Fruit fly (Drosophila melanogaster): ENCODE results near the gene CG31882.

Gene CG31882

dm6 chr2L:9615561-9615960, 9.5 kb downstream of the CG31882 start:
- TF ChIP-seq noc (tag; optimal IDR thresholded peaks at IDR 0.05), result no peak

DNA sequence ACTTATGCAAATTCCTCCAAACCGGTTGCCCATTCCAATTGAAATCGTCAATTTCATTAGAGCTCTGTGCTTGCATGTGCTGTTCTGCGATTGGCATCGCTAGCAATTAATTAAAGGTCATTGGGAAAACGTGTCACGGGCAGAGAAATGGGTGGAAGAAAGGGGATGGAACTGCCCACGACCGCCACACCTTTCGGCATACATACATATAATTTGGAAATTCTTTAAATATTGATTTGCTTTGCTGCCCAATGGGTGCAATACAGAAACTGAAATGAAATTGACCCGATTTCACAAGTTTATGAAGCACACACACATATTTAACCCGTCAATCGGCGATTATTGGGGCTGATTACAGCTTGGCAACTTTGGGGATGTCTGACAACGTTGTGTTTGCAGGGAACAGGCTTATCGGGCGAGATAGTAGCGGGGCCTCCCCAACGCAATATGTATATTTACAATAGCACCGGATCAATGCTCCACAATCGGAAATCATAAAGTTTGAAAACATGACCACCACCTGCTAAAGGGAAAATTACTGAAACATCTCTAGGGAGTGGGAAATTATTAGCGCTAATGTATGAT, 10.3 kb downstream of the CG31882 start:
- no peak for TF ChIP-seq noc (tag; optimal IDR thresholded peaks at IDR 0.05)

DNA sequence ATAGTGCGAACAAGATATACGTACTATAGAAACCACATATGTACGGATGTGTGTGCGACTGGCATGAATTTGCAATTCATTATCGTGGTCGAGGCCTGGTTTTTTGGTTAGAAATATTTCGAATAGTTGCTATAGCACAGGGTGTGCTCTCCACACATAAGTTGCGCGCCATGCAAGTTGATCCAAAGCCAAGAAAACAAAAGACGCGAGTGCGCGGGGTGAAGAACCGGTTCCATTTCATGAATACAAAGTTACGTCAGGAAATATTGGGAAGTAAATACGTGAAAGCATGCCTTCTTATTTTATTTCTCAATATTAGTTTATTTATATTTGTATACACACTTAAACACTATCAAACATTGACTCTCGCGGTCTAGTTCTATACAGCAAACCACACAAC, 11.2 kb downstream of the CG31882 start:
- TF ChIP-seq noc (tag; optimal IDR thresholded peaks at IDR 0.05), result no peak

- TF ChIP-seq noc (tag; optimal IDR thresholded peaks at IDR 0.05), result peak; percentile 33
Observed at dm6 chr2L:9613006-9613690, 11.9 kb downstream of the CG31882 start, which contains the start of gene Trx2. TSS of gene Trx2 (plus strand) at chr2L:9613166.

dm6 chr2L:9612654-9613005, 12.5 kb downstream of the CG31882 start:
- TF ChIP-seq noc (tag; optimal IDR thresholded peaks at IDR 0.05), result no peak

DNA sequence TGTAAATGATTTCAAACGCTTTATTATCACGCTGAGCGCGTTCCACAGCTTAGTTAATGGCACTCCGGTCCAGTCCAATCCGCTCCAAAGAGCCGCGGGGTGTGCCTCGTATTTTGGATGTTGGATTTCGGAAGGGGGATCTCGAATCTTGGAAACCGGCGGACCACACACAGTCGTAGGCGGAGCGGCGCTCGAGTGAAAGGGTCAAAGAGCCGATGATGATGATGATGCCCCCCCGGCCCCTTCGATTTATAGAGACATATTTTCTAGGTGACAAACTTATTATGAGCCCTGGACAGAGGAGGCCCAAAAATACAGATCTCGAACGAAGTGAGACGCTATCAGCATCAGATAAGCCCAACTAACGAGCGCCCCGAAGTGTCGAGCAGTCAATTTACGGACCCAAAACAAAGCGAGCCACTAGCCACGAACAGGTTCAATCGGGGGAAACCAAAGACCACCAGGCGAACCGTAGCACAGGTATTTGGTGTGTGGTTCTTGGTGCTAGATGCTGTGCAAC, 15.7 kb downstream of the CG31882 start:
- TF ChIP-seq noc (tag; optimal IDR thresholded peaks at IDR 0.05), result no peak

DNA sequence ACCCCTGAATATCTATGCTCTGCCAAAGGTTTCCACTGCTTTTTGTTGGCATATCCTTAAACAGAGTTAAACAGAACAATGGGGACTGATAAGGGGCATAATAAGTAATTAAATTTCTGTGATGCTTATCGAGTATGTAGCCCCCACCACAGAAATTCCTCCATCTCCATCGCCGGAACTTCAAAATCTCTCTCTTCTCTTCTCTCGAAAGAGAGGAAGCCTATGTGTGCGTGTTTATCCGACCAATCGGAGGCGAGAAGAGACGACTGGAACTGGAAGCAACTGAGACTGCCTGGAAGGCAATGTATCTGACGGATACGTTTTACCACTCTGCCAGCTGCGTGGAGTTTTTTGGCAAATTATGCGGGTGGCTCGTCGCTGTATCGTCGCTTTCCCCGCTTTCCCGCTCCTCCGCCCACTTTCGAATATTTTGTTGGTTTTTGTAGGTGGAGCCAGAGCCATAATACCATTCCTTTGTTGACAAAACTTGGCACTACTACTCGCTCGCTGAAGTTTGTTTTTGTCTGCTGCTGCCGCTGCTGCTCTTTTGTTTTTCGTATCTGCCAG, 17.0 kb downstream of the CG31882 start, which contains the start of gene gcm2:
TSS of gene gcm2 (plus strand) at position 566 of the 567 bp plus-strand sequence.
- TF ChIP-seq noc (tag; optimal IDR thresholded peaks at IDR 0.05), result no peak

dm6 chr2L:9602103-9602502, 23.0 kb downstream of the CG31882 start:
- no peak for TF ChIP-seq noc (tag; optimal IDR thresholded peaks at IDR 0.05)

dm6 chr2L:9601220-9601619, 23.9 kb downstream of the CG31882 start:
- TF ChIP-seq noc (tag; optimal IDR thresholded peaks at IDR 0.05), result no peak

DNA sequence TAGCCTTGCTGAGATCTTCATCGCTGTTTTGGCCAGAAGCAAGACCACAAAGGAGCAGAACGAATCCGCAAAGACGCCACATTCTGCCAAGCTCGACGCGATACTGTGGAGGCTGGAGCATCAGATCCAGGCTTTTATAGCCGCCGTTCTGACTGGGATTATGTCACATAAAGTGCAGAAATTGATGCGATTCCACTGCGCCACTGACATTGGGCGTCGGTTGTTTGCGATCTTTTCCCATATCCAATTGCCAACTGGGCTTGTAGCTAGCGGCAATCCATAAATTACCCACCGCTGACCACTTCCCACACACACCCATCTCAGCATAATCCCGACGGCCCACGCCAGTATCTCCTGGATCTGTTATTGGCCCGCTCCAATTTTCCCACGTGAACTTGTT, 24.3 kb downstream of the CG31882 start, which contains the start of gene CG4382:
TSS of gene CG4382 (minus strand) at position 101 of the 400 bp plus-strand sequence.
- TF ChIP-seq noc (tag; optimal IDR thresholded peaks at IDR 0.05), result no peak

dm6 chr2L:9598390-9598789, 26.7 kb downstream of the CG31882 start:
- TF ChIP-seq noc (tag; optimal IDR thresholded peaks at IDR 0.05), result no peak

DNA sequence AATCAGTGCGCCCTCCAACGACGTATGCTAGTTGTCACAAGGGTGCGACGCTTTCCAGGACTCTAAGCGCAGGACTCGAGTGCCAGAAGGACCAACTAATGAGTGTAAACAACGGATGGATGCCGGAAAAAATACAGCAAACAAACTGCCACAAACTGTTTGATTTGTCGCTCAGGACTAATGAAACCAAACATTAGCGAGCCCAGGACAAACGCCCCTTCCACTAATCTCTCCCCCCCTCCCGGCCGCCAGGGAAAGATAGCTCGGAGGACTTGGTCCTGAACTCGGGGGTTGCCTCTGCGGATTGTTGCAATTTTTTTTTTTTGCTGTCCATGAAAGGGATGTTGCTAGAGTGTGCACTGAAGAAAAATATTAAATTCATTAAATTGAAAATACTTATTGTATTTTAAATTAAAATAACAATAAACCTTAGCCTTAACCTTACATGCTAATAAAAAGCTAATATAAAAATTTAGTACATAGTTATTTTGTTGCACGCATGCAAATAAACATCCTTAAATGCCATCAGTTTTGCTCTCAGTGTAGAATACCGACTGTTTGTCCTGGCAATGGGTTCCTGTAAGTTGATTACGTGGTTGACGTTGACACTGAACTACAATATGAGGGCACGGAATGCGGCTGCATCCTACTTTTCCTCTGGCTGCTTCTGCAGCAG, 30.3 kb downstream of the CG31882 start:
- no peak for TF ChIP-seq noc (tag; optimal IDR thresholded peaks at IDR 0.05)

- no peak for TF ChIP-seq noc (tag; optimal IDR thresholded peaks at IDR 0.05)
Observed at dm6 chr2L:9591146-9591545, 33.9 kb downstream of the CG31882 start.

DNA sequence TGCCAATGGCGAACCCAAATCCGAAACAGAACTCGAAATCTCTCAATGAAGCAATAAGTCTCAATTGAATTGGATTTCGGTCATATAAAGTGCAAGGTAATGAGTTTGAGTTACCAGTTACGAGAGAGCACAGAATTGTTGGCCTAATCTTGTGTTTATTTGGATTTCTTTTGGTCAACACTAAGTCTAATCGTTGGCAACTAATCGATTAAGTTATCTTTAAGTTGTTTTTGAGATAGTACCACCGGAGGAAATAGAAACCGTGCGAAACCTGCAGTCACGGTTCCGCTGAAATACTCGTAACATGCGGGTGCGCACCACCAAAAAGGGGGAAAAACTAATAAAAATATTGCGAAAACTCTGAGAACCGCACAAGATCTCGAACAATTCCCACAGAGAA, 35.9 kb downstream of the CG31882 start, which contains the start of gene CG3841:
TSS of gene CG3841 (plus strand) at position 301 of the 400 bp plus-strand sequence.
- TF ChIP-seq noc (tag; optimal IDR thresholded peaks at IDR 0.05), result no peak

DNA sequence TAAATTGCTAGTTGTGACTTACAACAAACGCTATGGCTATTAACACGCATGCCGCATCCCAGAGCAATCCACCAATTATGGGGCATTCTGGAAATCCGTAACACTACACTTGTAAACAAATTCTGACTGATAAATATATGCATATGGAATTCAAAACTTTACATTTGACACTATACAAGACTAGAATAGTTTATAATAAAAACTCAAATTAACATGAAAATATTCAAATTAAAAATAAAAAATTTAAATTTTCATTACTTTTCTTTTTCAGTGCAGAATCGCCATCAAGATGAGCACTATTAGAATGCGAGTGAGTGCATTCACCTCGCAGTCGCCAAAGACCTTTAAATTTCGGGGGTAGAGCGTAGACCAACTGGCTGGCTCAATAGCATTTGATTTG, 39.1 kb downstream of the CG31882 start:
- no peak for TF ChIP-seq noc (tag; optimal IDR thresholded peaks at IDR 0.05)

DNA sequence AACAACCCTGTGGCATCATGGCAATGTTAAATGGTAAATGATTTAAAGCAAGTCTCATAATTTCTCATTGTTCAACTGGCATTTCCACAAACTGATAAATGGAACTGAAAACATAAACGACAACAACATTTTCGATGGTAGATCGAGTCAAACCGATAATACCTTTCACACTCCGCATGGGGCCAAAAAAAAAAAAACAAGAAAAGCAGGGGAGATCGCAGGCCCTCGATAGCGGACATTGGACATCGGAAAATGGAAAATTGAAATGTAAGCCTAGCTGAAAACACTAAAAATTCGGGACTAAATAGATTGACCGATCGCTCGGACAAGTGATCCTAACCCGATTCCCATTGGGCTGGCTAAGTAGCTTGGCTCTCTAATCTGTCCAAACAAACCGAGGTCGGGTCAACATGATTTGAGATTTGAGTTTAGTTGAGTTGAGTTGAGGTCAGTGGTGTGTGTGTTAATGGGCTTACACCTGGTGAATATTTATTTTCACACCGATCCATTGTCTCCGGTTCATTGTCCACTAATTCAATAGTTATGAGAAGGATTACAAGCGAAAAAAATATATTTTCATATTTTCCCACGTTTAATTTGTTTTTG, 40.9 kb downstream of the CG31882 start:
- TF ChIP-seq noc (tag; optimal IDR thresholded peaks at IDR 0.05), result no peak

All from whole organism, larva.